Fruit fly (Drosophila melanogaster) whole organism, wandering third instar larva: ENCODE data around the gene TwdlY.

Experiments used
- Abd-B ChIP-seq: fragments of >200 bp; optimal IDR thresholded peaks from 2 replicates; lab custom pipeline; 2017; ENCODE audit warnings: missing biosample characterization, missing genetic modification characterization
- CrebA ChIP-seq: fragments of 200-800 bp; sonication (Bioruptor generic); optimal IDR thresholded peaks from 2 replicates; lab custom pipeline; 2016; ENCODE audit warnings: missing biosample characterization, mild to moderate bottlenecking, missing genetic modification characterization, borderline replicate concordance
- Dfd ChIP-seq: fragments of >200 bp; optimal IDR thresholded peaks from 2 replicates; lab custom pipeline; 2017; ENCODE audit warnings: missing biosample characterization, missing genetic modification characterization
- Dif ChIP-seq: fragments of 200-275, 200-300 bp; sonication (Bioruptor generic); optimal IDR thresholded peaks from 2 replicates; lab custom pipeline; 2018; ENCODE audit warnings: missing biosample characterization, missing genetic modification characterization; ENCODE audit not compliant: partially characterized antibody
- GATAd ChIP-seq: sonication (Bioruptor generic); optimal IDR thresholded peaks from 2 replicates; lab custom pipeline; 2016; ENCODE audit warnings: missing biosample characterization, missing genetic modification characterization
- HLH106 ChIP-seq: fragments of 200-800 bp; optimal IDR thresholded peaks from 3 replicates; lab custom pipeline; 2019; ENCODE audit warnings: missing biosample characterization, mild to moderate bottlenecking, missing genetic modification characterization, moderate library complexity
- Hnf4 ChIP-seq: fragments of 200-800 bp; sonication (Bioruptor generic); optimal IDR thresholded peaks from 2 replicates; lab custom pipeline; 2016; ENCODE audit warnings: missing biosample characterization, mild to moderate bottlenecking, missing genetic modification characterization
- Hr78 ChIP-seq: fragments of >200 bp; optimal IDR thresholded peaks from 2 replicates; lab custom pipeline; 2017; ENCODE audit warnings: missing biosample characterization, missing genetic modification characterization
- Hr83 ChIP-seq: fragments of 200-300 bp; sonication (Bioruptor generic); optimal IDR thresholded peaks from 2 replicates; lab custom pipeline; 2016; ENCODE audit warnings: missing biosample characterization, mild to moderate bottlenecking, missing genetic modification characterization, moderate library complexity; ENCODE audit not compliant: poor library complexity, severe bottlenecking
- Jra ChIP-seq: sonication (Bioruptor generic); optimal IDR thresholded peaks from 2 replicates; lab custom pipeline; 2016; ENCODE audit warnings: missing biosample characterization, missing genetic modification characterization
- Mio ChIP-seq: sonication (Bioruptor generic); optimal IDR thresholded peaks from 2 replicates; lab custom pipeline; 2016; ENCODE audit warnings: missing biosample characterization, missing genetic modification characterization
- Myc ChIP-seq: fragments of >200 bp; optimal IDR thresholded peaks from 2 replicates; lab custom pipeline; 2017
- N ChIP-seq: fragments of >200 bp; optimal IDR thresholded peaks from 2 replicates; lab custom pipeline; 2018; ENCODE audit warnings: missing biosample characterization, missing external identifiers, missing genetic modification characterization
- OdsH ChIP-seq: fragments of 200-800 bp; sonication (Bioruptor generic); optimal IDR thresholded peaks from 2 replicates; lab custom pipeline; 2016; ENCODE audit warnings: missing biosample characterization, mild to moderate bottlenecking, missing genetic modification characterization
- Rel ChIP-seq, 2 experiments: fragments of 200-800 bp; sonication (Bioruptor generic) in 1 of 2; optimal IDR thresholded peaks; 2 replicates in 1 of 2; 3 replicates in 1 of 2; lab custom pipeline; 2016 to 2019; ENCODE audit warnings: mild to moderate bottlenecking in 2 of 2, missing biosample characterization in 2 of 2, missing genetic modification characterization in 2 of 2, moderate library complexity in 1 of 2
- Sp1 ChIP-seq: fragments of 200-800 bp; sonication (Bioruptor generic); optimal IDR thresholded peaks from 3 replicates; lab custom pipeline; 2019; ENCODE audit warnings: missing biosample characterization, mild to moderate bottlenecking, missing genetic modification characterization, moderate library complexity
- br ChIP-seq: fragments of 200-800 bp; sonication (Bioruptor generic); optimal IDR thresholded peaks from 2 replicates; lab custom pipeline; 2016; ENCODE audit warnings: missing biosample characterization, missing genetic modification characterization
- brk ChIP-seq: fragments of 200-800 bp; sonication (Bioruptor generic); optimal IDR thresholded peaks from 2 replicates; lab custom pipeline; 2016; ENCODE audit warnings: missing biosample characterization, mild to moderate bottlenecking, missing genetic modification characterization
- dl ChIP-seq, 2 experiments: fragments of 175-275, 200-275 bp in 1 of 2; fragments of 200-275 bp in 1 of 2; sonication (Bioruptor generic); optimal IDR thresholded peaks; lab custom pipeline; 2018; ENCODE audit warnings: mild to moderate bottlenecking in 2 of 2, missing biosample characterization in 2 of 2, missing genetic modification characterization in 2 of 2, moderate library complexity in 2 of 2; ENCODE audit not compliant: partially characterized antibody in 2 of 2, insufficient read depth in 1 of 2
- dmrt93B ChIP-seq: fragments of 200-800 bp; sonication (Bioruptor generic); optimal IDR thresholded peaks from 2 replicates; lab custom pipeline; 2018; ENCODE audit warnings: missing biosample characterization, mild to moderate bottlenecking, missing genetic modification characterization
- ey ChIP-seq: fragments of 200-800 bp; sonication (Bioruptor generic); optimal IDR thresholded peaks from 2 replicates; lab custom pipeline; 2016; ENCODE audit warnings: missing biosample characterization, missing genetic modification characterization
- foxo ChIP-seq, 2 experiments: fragments of 200-800 bp; sonication (Bioruptor generic); optimal IDR thresholded peaks; 2 replicates in 1 of 2; 3 replicates in 1 of 2; lab custom pipeline; 2016 to 2017; ENCODE audit warnings: missing biosample characterization in 2 of 2, missing genetic modification characterization in 2 of 2
- fru ChIP-seq: fragments of 200-800 bp; sonication (Bioruptor generic); optimal IDR thresholded peaks from 3 replicates; lab custom pipeline; 2016; ENCODE audit warnings: missing biosample characterization, mild to moderate bottlenecking, missing genetic modification characterization
- h ChIP-seq: fragments of 200-800 bp; sonication (Bioruptor generic); optimal IDR thresholded peaks from 3 replicates; lab custom pipeline; 2016; ENCODE audit warnings: missing biosample characterization, mild to moderate bottlenecking, missing genetic modification characterization
- jim ChIP-seq: fragments of 175-275, 200-325 bp; sonication (Bioruptor generic); optimal IDR thresholded peaks from 2 replicates; lab custom pipeline; 2016; ENCODE audit warnings: missing biosample characterization, mild to moderate bottlenecking, missing genetic modification characterization
- lola ChIP-seq: fragments of >200 bp; optimal IDR thresholded peaks from 2 replicates; lab custom pipeline; 2017; ENCODE audit warnings: missing biosample characterization, missing genetic modification characterization
- psq ChIP-seq: fragments of 200-800 bp; sonication (Bioruptor generic); optimal IDR thresholded peaks from 3 replicates; lab custom pipeline; 2017; ENCODE audit warnings: missing biosample characterization, mild to moderate bottlenecking, missing genetic modification characterization, moderate library complexity
- rgr ChIP-seq: fragments of 200-800 bp; sonication (Bioruptor generic); optimal IDR thresholded peaks from 3 replicates; lab custom pipeline; 2016; ENCODE audit warnings: missing biosample characterization, mild to moderate bottlenecking, missing genetic modification characterization
- sage ChIP-seq: fragments of 200-800 bp; sonication (Bioruptor generic); optimal IDR thresholded peaks from 2 replicates; lab custom pipeline; 2016; ENCODE audit warnings: missing biosample characterization, mild to moderate bottlenecking, missing genetic modification characterization
- sv ChIP-seq: fragments of 200-800 bp; sonication (Bioruptor generic); optimal IDR thresholded peaks from 3 replicates; lab custom pipeline; 2016; ENCODE audit warnings: missing biosample characterization, missing genetic modification characterization
- usp ChIP-seq: fragments of >200 bp; optimal IDR thresholded peaks from 2 replicates; lab custom pipeline; 2017; ENCODE audit warnings: missing biosample characterization, missing genetic modification characterization
- woc ChIP-seq: sonication (Bioruptor generic); optimal IDR thresholded peaks from 2 replicates; lab custom pipeline; 2016; ENCODE audit warnings: missing biosample characterization, mild to moderate bottlenecking, missing genetic modification characterization

The TwdlY gene

DNA sequence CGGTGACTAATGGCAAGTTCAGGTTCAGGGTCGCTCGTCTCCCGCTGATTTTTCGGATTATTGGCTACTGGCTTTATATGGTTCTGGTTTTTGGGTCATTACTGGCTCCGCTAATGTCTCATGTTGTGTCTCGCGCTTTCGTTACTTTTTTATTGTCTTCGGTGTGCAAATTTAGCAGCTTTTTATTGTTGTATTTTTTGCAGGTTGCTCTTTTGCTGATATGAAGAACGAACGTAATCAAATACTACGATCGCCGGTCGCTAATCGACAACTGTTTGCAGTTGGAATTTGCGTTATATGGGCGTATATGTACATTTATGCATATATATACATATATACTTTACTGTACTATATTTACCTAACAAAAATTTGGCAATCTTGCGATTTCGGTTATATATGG, 10.2 kb upstream of the TwdlY start:
- peak; percentile 5 for TF ChIP-seq fru (GFP tag; lab: Kevin White, UChicago)
- no peak for TF ChIP-seq ey (GFP tag; lab: Kevin White, UChicago)
- no peak for TF ChIP-seq Sp1 (GFP tag; lab: Kevin White, UChicago)
- no peak for TF ChIP-seq Rel (GFP tag; optimal IDR thresholded peaks at IDR 0.05; lab: Kevin White, UChicago)
- TF ChIP-seq Rel (tag; optimal IDR thresholded peaks at IDR 0.05; lab: Kevin White, UChicago): no peak
- no peak for TF ChIP-seq CrebA (GFP tag; lab: Kevin White, UChicago)
- TF ChIP-seq, all 38 proteins: peak for 1

DNA sequence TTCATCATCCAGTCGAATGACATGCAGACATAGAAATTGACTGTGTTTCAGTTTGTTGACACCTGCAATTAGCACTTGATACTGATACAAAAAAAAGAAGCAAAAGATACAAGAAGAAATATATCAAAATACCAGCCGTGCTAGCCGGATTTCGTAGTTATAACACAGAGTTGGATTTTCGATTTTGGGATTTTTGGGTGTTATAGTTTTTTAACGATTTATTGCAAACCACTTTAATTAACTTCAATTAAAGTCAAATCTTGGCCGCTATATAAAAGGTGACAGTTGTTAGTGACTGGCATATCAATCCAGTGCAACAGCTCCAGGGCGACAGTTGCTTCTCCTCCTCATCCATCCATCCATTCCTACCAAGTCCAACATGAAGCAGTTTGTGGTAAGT, 4.0 kb upstream of the TwdlY start, which contains the start of gene TwdlX:
Gene TwdlX, plus strand, starts transcription at position 301 of the 400 bp plus-strand sequence.
- TF ChIP-seq HLH106 (tag; lab: Kevin White, UChicago) (no peak), sage (GFP tag; lab: Kevin White, UChicago) (no peak), fru (GFP tag; lab: Kevin White, UChicago) (no peak), psq (GFP tag; lab: Kevin White, UChicago) (no peak), dl (GFP tag; optimal IDR thresholded peaks at IDR 0.05; lab: Kevin White, UChicago; ENCODE audit: insufficient read depth in 1 of 2, partially characterized antibody in 2 of 2) (no peak), OdsH (GFP tag; lab: Kevin White, UChicago) (no peak), Myc (no peak), rgr (no peak), brk (GFP tag; lab: Kevin White, UChicago) (no peak), Hnf4 (no peak), Hr78 (no peak), Dfd (GFP tag; lab: Kevin White, UChicago) (no peak), h (GFP tag; lab: Kevin White, UChicago) (no peak), Sp1 (GFP tag; lab: Kevin White, UChicago) (no peak), Hr83 (no peak), br (no peak), Abd-B (GFP tag; lab: Kevin White, UChicago) (no peak)

- TF ChIP-seq dl (GFP tag; optimal IDR thresholded peaks at IDR 0.05; lab: Kevin White, UChicago; ENCODE audit: insufficient read depth in 1 of 2, partially characterized antibody in 2 of 2) (no peak), lola (GFP tag; lab: Kevin White, UChicago) (no peak), Jra (GFP tag; lab: Kevin White, UChicago) (no peak), N (GFP tag; lab: Kevin White, UChicago) (no peak), dmrt93B (GFP tag; lab: Kevin White, UChicago) (no peak), Myc (no peak), foxo (GFP tag; optimal IDR thresholded peaks at IDR 0.05; lab: Kevin White, UChicago) (no peak), Sp1 (GFP tag; lab: Kevin White, UChicago) (no peak), br (no peak), h (GFP tag; lab: Kevin White, UChicago) (no peak), Rel (GFP tag; optimal IDR thresholded peaks at IDR 0.05; lab: Kevin White, UChicago) (no peak), Rel (tag; optimal IDR thresholded peaks at IDR 0.05; lab: Kevin White, UChicago) (no peak), jim (GFP tag; lab: Kevin White, UChicago) (no peak), usp (GFP tag; lab: Kevin White, UChicago) (no peak), HLH106 (tag; lab: Kevin White, UChicago) (no peak), Mio (no peak), GATAd (GFP tag; lab: Kevin White, UChicago) (no peak), Dif (no peak), sv (GFP tag; lab: Kevin White, UChicago) (no peak), Hr83 (no peak), Hr78 (no peak)
These were observed 1.5 kb upstream of the TwdlY start for dm6 chrX:16733244-16733643.

DNA sequence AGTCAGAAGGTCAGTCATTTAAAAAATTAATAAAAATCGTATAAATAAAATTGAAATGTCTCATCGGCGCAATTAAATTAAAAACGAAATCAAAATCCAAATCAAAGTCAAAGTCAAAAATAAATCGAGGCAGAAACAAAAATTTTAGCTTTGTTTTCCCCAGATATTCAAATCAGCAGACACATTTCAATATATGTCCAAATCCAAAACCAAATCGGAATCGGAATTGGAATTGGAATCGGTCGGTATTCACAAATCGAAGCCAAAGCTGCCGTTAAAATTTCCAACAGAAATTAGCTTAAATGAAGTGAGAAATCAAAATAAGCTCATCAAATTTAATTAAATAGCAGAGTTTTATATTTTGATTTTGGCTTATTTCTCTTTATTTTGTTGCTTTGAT, 1.4 kb downstream of the TwdlY start:
- no peak for TF ChIP-seq Dif

DNA sequence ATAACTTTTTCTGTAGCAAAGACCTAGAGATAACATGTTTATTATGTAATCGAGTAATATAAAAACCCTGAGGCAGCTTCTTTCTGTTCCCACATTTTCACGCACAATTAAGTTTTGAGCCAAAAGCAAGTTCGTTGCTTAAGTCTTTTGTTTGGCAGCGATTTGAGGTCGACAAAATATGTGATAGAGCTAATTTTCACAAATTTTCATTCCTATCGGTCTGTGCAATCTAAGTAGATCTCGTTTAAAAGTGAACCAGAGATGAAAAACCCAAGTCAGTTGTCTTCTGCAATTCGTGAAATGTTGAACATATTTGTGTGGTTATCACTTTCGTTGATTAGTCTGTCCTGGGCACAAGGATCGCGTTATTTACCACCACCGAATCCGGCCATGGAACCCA, 3.1 kb downstream of the TwdlY start, which contains the start of gene TwdlZ:
Gene TwdlZ, plus strand, starts transcription at position 301 of the 400 bp plus-strand sequence.
- TF ChIP-seq GATAd (GFP tag; lab: Kevin White, UChicago): no peak
- no peak for TF ChIP-seq brk (GFP tag; lab: Kevin White, UChicago)
- no peak for TF ChIP-seq woc
- no peak for TF ChIP-seq br
- TF ChIP-seq Hr78: no peak
